Worm (Caenorhabditis elegans): ENCODE measurements around the gene T22F3.2.
"Not testable (repeated sequence)": the region's sequence is repeated elsewhere in the genome, so short reads cannot be mapped to it uniquely, and the experiment has no call there.

DNA sequence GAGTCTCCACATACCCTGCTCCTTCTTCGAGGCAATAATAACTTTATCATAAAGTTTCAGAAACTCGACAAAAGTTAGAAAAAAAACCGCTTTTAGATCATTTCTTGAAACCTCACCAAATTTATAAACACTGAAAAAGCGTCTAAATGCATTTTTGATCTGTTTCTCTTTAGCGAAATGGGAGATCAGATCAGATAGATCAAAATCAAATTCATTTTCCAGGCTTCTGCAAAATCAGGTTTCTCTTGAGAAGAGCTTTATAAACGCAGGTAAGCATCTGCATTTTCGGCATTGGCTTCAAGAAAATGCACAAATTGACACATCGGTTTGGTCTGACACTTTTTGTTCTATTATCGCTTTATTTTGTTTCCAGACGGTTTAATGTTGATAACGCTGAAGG lies 14.0 kb upstream of the T22F3.2 start, which contains the start of gene F40C5.1:
- not testable (repeated sequence) for TF ChIP-seq flt-1 (GFP tag; IDR thresholded peaks at IDR 0.05); tbx-37 (GFP tag; conservative IDR thresholded peaks at IDR 0.05); ama-1 (optimal IDR thresholded peaks at IDR 0.05); tra-4 (tag; optimal IDR thresholded peaks at IDR 0.05); pes-1 (GFP tag; IDR thresholded peaks at IDR 0.05); hnd-1 (tag; optimal IDR thresholded peaks at IDR 0.05); aly-1 (tag; optimal IDR thresholded peaks at IDR 0.05); tbx-11 (GFP tag; IDR thresholded peaks at IDR 0.05); hmbx-1 (tag; optimal IDR thresholded peaks at IDR 0.05); hmg-4 (GFP tag; optimal IDR thresholded peaks at IDR 0.05); scrt-1 (GFP tag; IDR thresholded peaks at IDR 0.05); ceh-13 (GFP tag; optimal IDR thresholded peaks at IDR 0.05); ceh-36 (tag; optimal IDR thresholded peaks at IDR 0.05)
